Fruit fly (Drosophila melanogaster): ENCODE results near the gene hb.

Gene hb

dm6 chr3R:8654666-8655065 lies 43.0 kb downstream of the hb start, which contains the start of gene CG42489:
Gene CG42489 (minus strand): TSS chr3R:8654766.
- TF ChIP-seq Chrac-16 (GFP tag; optimal IDR thresholded peaks at IDR 0.05) = no peak
- TF ChIP-seq H2.0 (GFP tag; IDR thresholded peaks at IDR 0.05) = no peak
- peak; percentile 64 for TF ChIP-seq exex (tag; optimal IDR thresholded peaks at IDR 0.05)
- no peak for TF ChIP-seq sug (tag; optimal IDR thresholded peaks at IDR 0.05)
- TF ChIP-seq CG34376 (GFP tag; optimal IDR thresholded peaks at IDR 0.05) = peak; percentile 6
- TF ChIP-seq grn (GFP tag; optimal IDR thresholded peaks at IDR 0.05) = peak; percentile 8
- TF ChIP-seq HmgZ (tag; optimal IDR thresholded peaks at IDR 0.05) = peak; percentile 8
- no peak for TF ChIP-seq gsb (GFP tag; IDR thresholded peaks at IDR 0.05)
- no peak for TF ChIP-seq Camta (GFP tag; optimal IDR thresholded peaks at IDR 0.05)
- no peak for TF ChIP-seq CG18764 (GFP tag; optimal IDR thresholded peaks at IDR 0.05)

dm6 chr3R:8654058-8654457 lies 43.6 kb downstream of the hb start:
- TF ChIP-seq hb (GFP tag; IDR thresholded peaks at IDR 0.05; ENCODE audit: partially characterized antibody) = no peak
- TF ChIP-seq TFAM (GFP tag; optimal IDR thresholded peaks at IDR 0.05) = no peak
- TF ChIP-seq sens (GFP tag) = peak; percentile 53
- no peak for TF ChIP-seq CG14965 (GFP tag; optimal IDR thresholded peaks at IDR 0.05; ENCODE audit: borderline replicate concordance)
- peak; percentile 75 for TF ChIP-seq Med (GFP tag)
- TF ChIP-seq ewg (GFP tag; optimal IDR thresholded peaks at IDR 0.05) = no peak
- TF ChIP-seq CG13287 (GFP tag; IDR thresholded peaks at IDR 0.05; ENCODE audit: partially characterized antibody) = no peak
- TF ChIP-seq Ets65A (GFP tag) = peak; percentile 71
- TF ChIP-seq Ada2b (GFP tag; IDR thresholded peaks at IDR 0.05) = no peak
- TF ChIP-seq gsb (GFP tag; IDR thresholded peaks at IDR 0.05) = 0 out of 2 replicates have a peak, but pooled peaks have one; percentile 29
- no peak for TF ChIP-seq da (GFP tag; optimal IDR thresholded peaks at IDR 0.05)
- TF ChIP-seq tin (GFP tag; optimal IDR thresholded peaks at IDR 0.05) = no peak
- TF ChIP-seq NC2α (GFP tag; optimal IDR thresholded peaks at IDR 0.05) = no peak
- TF ChIP-seq lov (optimal IDR thresholded peaks at IDR 0.05) = no peak
- no peak for TF ChIP-seq lov (GFP tag; IDR thresholded peaks at IDR 0.05)
- TF ChIP-seq CG12071 (GFP tag; optimal IDR thresholded peaks at IDR 0.05) = no peak
- TF ChIP-seq CG30020 (tag; optimal IDR thresholded peaks at IDR 0.05) = no peak

- TF ChIP-seq CkIIα-i1 (GFP tag; IDR thresholded peaks at IDR 0.05) = no peak
- 0 out of 2 replicates have a peak, but pooled peaks have one; percentile 35 for TF ChIP-seq ranshi (GFP tag; IDR thresholded peaks at IDR 0.05)
- peak; percentile 54; the same call in 1 of the 2 replicates for TF ChIP-seq CG31224 (GFP tag; IDR thresholded peaks at IDR 0.05)
- TF ChIP-seq mam (GFP tag; optimal IDR thresholded peaks at IDR 0.05) = peak; percentile 81
- no peak for TF ChIP-seq CG10321 (GFP tag; IDR thresholded peaks at IDR 0.05)
- TF ChIP-seq seq (GFP tag; IDR thresholded peaks at IDR 0.05) = 0 out of 2 replicates have a peak, but pooled peaks have one; percentile 34
- 0 out of 2 replicates have a peak, but pooled peaks have one; percentile 48 for TF ChIP-seq Awh (GFP tag; IDR thresholded peaks at IDR 0.05)
- no peak for TF ChIP-seq trh (GFP tag; optimal IDR thresholded peaks at IDR 0.05)
- TF ChIP-seq Doc2 (GFP tag; IDR thresholded peaks at IDR 0.05) = no peak
- TF ChIP-seq CG5953 (GFP tag; IDR thresholded peaks at IDR 0.05) = no peak
- TF ChIP-seq bbx (GFP tag; IDR thresholded peaks at IDR 0.05; ENCODE audit: partially characterized antibody) = peak; percentile 72
- TF ChIP-seq CG7556 (GFP tag; optimal IDR thresholded peaks at IDR 0.05) = peak; percentile 33
- peak; percentile 19 for TF ChIP-seq Myb (GFP tag; optimal IDR thresholded peaks at IDR 0.05)
- no peak for TF ChIP-seq stc (GFP tag; IDR thresholded peaks at IDR 0.05)
- TF ChIP-seq zfh1 (GFP tag; IDR thresholded peaks at IDR 0.05) = peak; percentile 69; the same call in 2 of the 3 replicates
- peak; percentile 71 for TF ChIP-seq CG13894 (tag; optimal IDR thresholded peaks at IDR 0.05)
- TF ChIP-seq fru (optimal IDR thresholded peaks at IDR 0.05) = no peak
- peak; percentile 57 for TF ChIP-seq Meics (GFP tag; optimal IDR thresholded peaks at IDR 0.05)
- peak; percentile 71 for TF ChIP-seq CG10267 (tag; optimal IDR thresholded peaks at IDR 0.05)
- TF ChIP-seq esg (GFP tag; conservative IDR thresholded peaks at IDR 0.05) = peak; percentile 49
- peak; percentile 63 for TF ChIP-seq fu2 (GFP tag; optimal IDR thresholded peaks at IDR 0.05)
- peak; percentile 52 for TF ChIP-seq CG12659 (GFP tag; optimal IDR thresholded peaks at IDR 0.05)
- TF ChIP-seq Asciz (GFP tag; optimal IDR thresholded peaks at IDR 0.05) = no peak
- TF ChIP-seq CG1233 (GFP tag; optimal IDR thresholded peaks at IDR 0.05) = peak; percentile 52
- TF ChIP-seq CG4424 (GFP tag; optimal IDR thresholded peaks at IDR 0.05) = peak; percentile 70
Measured at dm6 chr3R:8652731-8653130, 44.9 kb downstream of the hb start, which contains the start of the genes Sys1 and Dhod. Gene Sys1 (plus strand): TSS chr3R:8652821. Gene Dhod (minus strand): TSS chr3R:8652916.

All from whole organism, embryonic.